Fruit fly (Drosophila melanogaster) whole organism, embryonic: ENCODE data around the gene kay.

Experiments
- Asciz ChIP-seq: fragments of 200-800 bp; sonication (Bioruptor generic); optimal IDR thresholded peaks from 2 replicates; lab custom pipeline; 2017; ENCODE audit warnings: missing biosample characterization, mild to moderate bottlenecking, missing genetic modification characterization, missing genetic modification reagents
- C15 ChIP-seq: fragments of 200-800 bp; sonication (Bioruptor generic); IDR thresholded peaks from 3 replicates; pipeline ENCODE4 v1.3.6; 2022; ENCODE audit warnings: missing biosample characterization, missing genetic modification characterization
- CG10321 ChIP-seq: fragments of 200-800 bp; sonication (Bioruptor generic); IDR thresholded peaks from 2 replicates; pipeline ENCODE4 v1.3.6; 2022; ENCODE audit warnings: missing biosample characterization, missing genetic modification characterization
- CG11247 ChIP-seq: fragments of 200-800 bp; sonication (Bioruptor generic); IDR thresholded peaks from 2 replicates; pipeline ENCODE4 v1.3.6; 2022; ENCODE audit warnings: missing biosample characterization, missing genetic modification characterization
- CG14441 ChIP-seq: fragments of 200-800 bp; sonication (Bioruptor generic); IDR thresholded peaks from 2 replicates; pipeline ENCODE4 v1.3.6; 2022; ENCODE audit warnings: missing biosample characterization, missing genetic modification characterization
- CG15696 ChIP-seq: fragments of 200-800 bp; sonication (Bioruptor generic); optimal IDR thresholded peaks from 2 replicates; lab custom pipeline; 2019; ENCODE audit warnings: missing biosample characterization, mild to moderate bottlenecking, missing genetic modification characterization, moderate library complexity
- CG17802 ChIP-seq: fragments of 200-800 bp; sonication (Bioruptor generic); optimal IDR thresholded peaks from 2 replicates; lab custom pipeline; 2018; ENCODE audit warnings: missing biosample characterization, mild to moderate bottlenecking, missing genetic modification characterization, moderate library complexity
- CG2120 ChIP-seq: fragments of 200-800 bp; sonication (Bioruptor generic); optimal IDR thresholded peaks from 3 replicates; lab custom pipeline; 2016; ENCODE audit warnings: missing biosample characterization, missing genetic modification characterization
- CG2678 ChIP-seq: fragments of 200-800 bp; sonication (Bioruptor generic); optimal IDR thresholded peaks from 3 replicates; lab custom pipeline; 2019; ENCODE audit warnings: missing biosample characterization, mild to moderate bottlenecking, missing genetic modification characterization, moderate library complexity
- CG3407 ChIP-seq: fragments of 200-800 bp; sonication (Bioruptor generic); optimal IDR thresholded peaks from 2 replicates; lab custom pipeline; 2018; ENCODE audit warnings: missing biosample characterization, mild to moderate bottlenecking, missing genetic modification characterization
- CG4282 ChIP-seq: fragments of 200-800 bp; sonication (Bioruptor generic); optimal IDR thresholded peaks from 2 replicates; lab custom pipeline; 2016; ENCODE audit warnings: missing biosample characterization, missing genetic modification characterization
- CG5180 ChIP-seq: fragments of 200-800 bp; sonication (Bioruptor generic); optimal IDR thresholded peaks from 3 replicates; lab custom pipeline; 2017; ENCODE audit warnings: missing biosample characterization, missing genetic modification characterization, mild to moderate bottlenecking, moderate library complexity, missing genetic modification reagents
- CG7271 ChIP-seq: fragments of 200-800 bp; sonication (Bioruptor generic); optimal IDR thresholded peaks from 2 replicates; lab custom pipeline; 2018; ENCODE audit warnings: missing biosample characterization, mild to moderate bottlenecking, missing genetic modification characterization, moderate library complexity
- CG7839 ChIP-seq: fragments of 200-800 bp; sonication (Bioruptor generic); optimal IDR thresholded peaks from 3 replicates; lab custom pipeline; 2018; ENCODE audit warnings: missing biosample characterization, mild to moderate bottlenecking, missing genetic modification characterization, moderate library complexity
- CG7928 ChIP-seq: fragments of 200-800 bp; sonication (Bioruptor generic); optimal IDR thresholded peaks from 2 replicates; lab custom pipeline; 2017; ENCODE audit warnings: missing biosample characterization, mild to moderate bottlenecking, missing genetic modification characterization
- CG8944 ChIP-seq: fragments of 200-800 bp; sonication (Bioruptor generic); optimal IDR thresholded peaks from 3 replicates; lab custom pipeline; 2016; ENCODE audit warnings: missing biosample characterization, missing genetic modification characterization
- D19B ChIP-seq: fragments of 200-800 bp; sonication (Bioruptor generic); optimal IDR thresholded peaks from 2 replicates; lab custom pipeline; 2017; ENCODE audit warnings: missing biosample characterization, mild to moderate bottlenecking, missing genetic modification characterization
- ERR ChIP-seq: fragments of 200-800 bp; sonication (Bioruptor generic); optimal IDR thresholded peaks from 2 replicates; lab custom pipeline; 2016; ENCODE audit warnings: missing biosample characterization, missing genetic modification characterization
- Fer2 ChIP-seq: fragments of 200-800 bp; sonication (Bioruptor generic); optimal IDR thresholded peaks from 2 replicates; lab custom pipeline; 2018; ENCODE audit warnings: missing biosample characterization, mild to moderate bottlenecking, missing genetic modification characterization, moderate library complexity
- H2.0 ChIP-seq: fragments of 200-800 bp; sonication (Bioruptor generic); IDR thresholded peaks from 2 replicates; pipeline ENCODE4 v1.3.6; 2022; ENCODE audit warnings: missing biosample characterization, missing genetic modification characterization
- Hey ChIP-seq: fragments of 200-800 bp; sonication (Bioruptor generic); optimal IDR thresholded peaks from 3 replicates; lab custom pipeline; 2018; ENCODE audit warnings: missing biosample characterization, mild to moderate bottlenecking, missing genetic modification characterization
- HmgZ ChIP-seq: fragments of 200-800 bp; sonication (Bioruptor generic); optimal IDR thresholded peaks from 2 replicates; lab custom pipeline; 2018; ENCODE audit warnings: missing biosample characterization, mild to moderate bottlenecking, missing genetic modification characterization
- Hsf ChIP-seq: fragments of 200-800 bp; sonication (Bioruptor generic); optimal IDR thresholded peaks from 3 replicates; lab custom pipeline; 2016; ENCODE audit warnings: missing biosample characterization, missing genetic modification characterization
- MTF-1 ChIP-seq: fragments of 200-800 bp; sonication (Bioruptor generic); optimal IDR thresholded peaks from 2 replicates; lab custom pipeline; 2018; ENCODE audit warnings: missing biosample characterization, mild to moderate bottlenecking, missing genetic modification characterization, borderline replicate concordance
- Opbp ChIP-seq: fragments of 200-800 bp; sonication (Bioruptor generic); IDR thresholded peaks from 3 replicates; pipeline ENCODE4 v1.3.6; 2022; ENCODE audit warnings: missing biosample characterization, missing genetic modification characterization; ENCODE audit not compliant: partially characterized antibody
- Rx ChIP-seq: fragments of 200-800 bp; sonication (Bioruptor generic); IDR thresholded peaks from 2 replicates; pipeline ENCODE4 v1.3.6; 2022; ENCODE audit warnings: missing biosample characterization, missing genetic modification characterization
- Sox102F ChIP-seq: fragments of 200-800 bp; sonication (Bioruptor generic); optimal IDR thresholded peaks from 2 replicates; lab custom pipeline; 2018; ENCODE audit warnings: missing biosample characterization, mild to moderate bottlenecking, missing genetic modification characterization, moderate library complexity
- Stat92E ChIP-seq, 3 experiments: fragments of >200 bp in 2 of 3; fragments of 200-800 bp in 1 of 3; sonication (Bioruptor generic) in 1 of 3; optimal IDR thresholded peaks; 2 replicates each; lab custom pipeline; 2017 to 2019; ENCODE audit warnings: missing biosample characterization in 3 of 3, missing genetic modification characterization in 3 of 3, mild to moderate bottlenecking in 1 of 3, moderate library complexity in 1 of 3
- TFAM ChIP-seq: fragments of 200-800 bp; sonication (Bioruptor generic); optimal IDR thresholded peaks from 2 replicates; lab custom pipeline; 2017; ENCODE audit warnings: missing biosample characterization, missing genetic modification characterization, inconsistent platforms
- Tbp ChIP-seq: fragments of >200 bp; optimal IDR thresholded peaks from 2 replicates; lab custom pipeline; 2018; ENCODE audit warnings: missing biosample characterization, missing genetic modification characterization
- Usf ChIP-seq: fragments of 200-800 bp; sonication (Bioruptor generic); optimal IDR thresholded peaks from 2 replicates; lab custom pipeline; 2017; ENCODE audit warnings: missing genotype, missing biosample characterization, missing genetic modification characterization
- ase ChIP-seq: fragments of 200-800 bp; sonication (Bioruptor generic); IDR thresholded peaks from 3 replicates; pipeline ENCODE4 v1.3.6; 2022; ENCODE audit warnings: missing biosample characterization, missing genetic modification characterization
- dimm ChIP-seq: fragments of 200-800 bp; sonication (Bioruptor generic); IDR thresholded peaks from 2 replicates; pipeline ENCODE4 v1.3.6; 2022; ENCODE audit warnings: missing biosample characterization, missing genetic modification characterization
- ftz-f1 ChIP-seq: fragments of 200-800 bp; sonication (Bioruptor generic); optimal IDR thresholded peaks from 2 replicates; lab custom pipeline; 2016; ENCODE audit warnings: missing biosample characterization, missing genetic modification characterization
- grau ChIP-seq: fragments of 200-800 bp; optimal IDR thresholded peaks from 3 replicates; lab custom pipeline; 2019; ENCODE audit warnings: missing biosample characterization, mild to moderate bottlenecking, missing genetic modification characterization, moderate library complexity
- ind ChIP-seq: fragments of 200-800 bp; sonication (Bioruptor generic); optimal IDR thresholded peaks from 3 replicates; lab custom pipeline; 2016; ENCODE audit warnings: missing biosample characterization, missing genetic modification characterization
- insv ChIP-seq, 2 experiments: fragments of 200-800 bp; sonication (Bioruptor generic); optimal IDR thresholded peaks; 3 replicates each; lab custom pipeline; 2016 to 2018; ENCODE audit warnings: missing biosample characterization in 2 of 2, missing genetic modification characterization in 2 of 2
- kni ChIP-seq: fragments of 200-800 bp; sonication (Bioruptor generic); optimal IDR thresholded peaks from 3 replicates; lab custom pipeline; 2017; ENCODE audit warnings: mild to moderate bottlenecking, missing biosample characterization, missing genetic modification reagents, missing genetic modification characterization
- lab ChIP-seq: fragments of 200-800 bp; sonication (Bioruptor generic); optimal IDR thresholded peaks from 3 replicates; lab custom pipeline; 2017; ENCODE audit warnings: missing biosample characterization, missing genetic modification characterization, mild to moderate bottlenecking, moderate library complexity, missing genetic modification reagents
- nmo ChIP-seq: fragments of 200-800 bp; sonication (Bioruptor generic); optimal IDR thresholded peaks from 2 replicates; lab custom pipeline; 2018; ENCODE audit warnings: missing biosample characterization, mild to moderate bottlenecking, missing genetic modification characterization, moderate library complexity
- odd ChIP-seq: fragments of 200-800 bp; sonication (Bioruptor generic); optimal IDR thresholded peaks from 2 replicates; lab custom pipeline; 2017; ENCODE audit warnings: missing biosample characterization, mild to moderate bottlenecking, missing genetic modification characterization
- otp ChIP-seq: fragments of 200-800 bp; sonication (Bioruptor generic); IDR thresholded peaks from 3 replicates; pipeline ENCODE4, ENCODE4 v1.3.6; 2022; ENCODE audit warnings: missing biosample characterization, missing genetic modification characterization
- pfk ChIP-seq: fragments of 200-800 bp; sonication (Bioruptor generic); optimal IDR thresholded peaks from 2 replicates; lab custom pipeline; 2018; ENCODE audit warnings: missing biosample characterization, mild to moderate bottlenecking, missing genetic modification characterization, moderate library complexity
- pho ChIP-seq: fragments of 200-800 bp; sonication (Bioruptor generic); optimal IDR thresholded peaks from 2 replicates; lab custom pipeline; 2016; ENCODE audit warnings: missing biosample characterization, missing genetic modification characterization
- sc ChIP-seq, 3 experiments: fragments of >200 bp in 2 of 3; fragments of 200-800 bp in 1 of 3; sonication (Bioruptor generic) in 1 of 3; optimal IDR thresholded peaks; 2 replicates in 2 of 3; 3 replicates in 1 of 3; lab custom pipeline; 2017; ENCODE audit warnings: mild to moderate bottlenecking in 1 of 3, missing biosample characterization in 1 of 3, missing genetic modification characterization in 1 of 3, missing genetic modification reagents in 1 of 3
- scrt ChIP-seq: fragments of 200-800 bp; sonication (Bioruptor generic); optimal IDR thresholded peaks from 2 replicates; lab custom pipeline; 2018; ENCODE audit warnings: missing biosample characterization, mild to moderate bottlenecking, missing genetic modification characterization, moderate library complexity
- sim ChIP-seq: fragments of 200-800 bp; sonication (Bioruptor generic); IDR thresholded peaks from 2 replicates; pipeline ENCODE4 v1.3.6; 2022; ENCODE audit warnings: missing biosample characterization, missing genetic modification characterization
- vnd ChIP-seq: fragments of 200-800 bp; sonication (Bioruptor generic); IDR thresholded peaks from 3 replicates; pipeline ENCODE4 v1.3.6; 2022; ENCODE audit warnings: missing biosample characterization, missing genetic modification characterization; ENCODE audit not compliant: partially characterized antibody
- yki ChIP-seq: fragments of >200 bp; optimal IDR thresholded peaks from 3 replicates; lab custom pipeline; 2018
- zen ChIP-seq: fragments of 200-800 bp; sonication (Bioruptor generic); optimal IDR thresholded peaks from 3 replicates; lab custom pipeline; 2018; ENCODE audit warnings: missing biosample characterization, mild to moderate bottlenecking, missing genetic modification characterization, moderate library complexity

Gene kay

dm6 chr3R:29763154-29763553, 2.6 kb upstream of the kay start (continued):
- TF ChIP-seq Opbp (GFP tag; lab: Robert Waterston, UW): no peak
- no peak for TF ChIP-seq dimm
- TF ChIP-seq pho: no peak
- no peak for TF ChIP-seq CG5180
- no peak for TF ChIP-seq kni (GFP tag; lab: Kevin White, UChicago)
- no peak for TF ChIP-seq Fer2 (tag; lab: Kevin White, UChicago)
- TF ChIP-seq CG3407 (GFP tag; lab: Kevin White, UChicago): no peak
- TF ChIP-seq pfk: no peak
- peak; percentile 54 for TF ChIP-seq Sox102F (GFP tag; lab: Kevin White, UChicago)
- no peak for TF ChIP-seq scrt (GFP tag; lab: Kevin White, UChicago)
- TF ChIP-seq CG2678 (tag; lab: Kevin White, UChicago): peak; percentile 25
- no peak for TF ChIP-seq sc (optimal IDR thresholded peaks at IDR 0.05; lab: Kevin White, UChicago)
- peak; percentile 2 for TF ChIP-seq sc (GFP tag; optimal IDR thresholded peaks at IDR 0.05; lab: Kevin White, UChicago)
- no peak for TF ChIP-seq HmgZ
- TF ChIP-seq CG7839: peak; percentile 35
- no peak for TF ChIP-seq CG7271
- TF ChIP-seq Asciz: no peak
- no peak for TF ChIP-seq TFAM (GFP tag; lab: Kevin White, UChicago)
- TF ChIP-seq ERR: no peak
- TF ChIP-seq CG17802 (tag; lab: Kevin White, UChicago): no peak
- TF ChIP-seq CG4282 (GFP tag; lab: Kevin White, UChicago): no peak
- 0 out of 2 replicates have a peak, but pooled peaks have one; percentile 21 for TF ChIP-seq CG14441 (GFP tag; lab: Robert Waterston, UW)
- 0 out of 2 replicates have a peak, but pooled peaks have one; percentile 30 for TF ChIP-seq CG11247 (GFP tag; lab: Robert Waterston, UW)
- TF ChIP-seq CG10321 (GFP tag; lab: Robert Waterston, UW): no peak
- TF ChIP-seq sim (GFP tag; lab: Robert Waterston, UW): no peak
- no peak for TF ChIP-seq yki (lab: Kevin White, UChicago)
- TF ChIP-seq MTF-1 (GFP tag; lab: Kevin White, UChicago): no peak
- no peak for TF ChIP-seq Hey
- TF ChIP-seq Tbp (GFP tag; lab: Kevin White, UChicago): no peak
- no peak for TF ChIP-seq CG15696 (tag; lab: Kevin White, UChicago)
- TF ChIP-seq vnd (GFP tag; lab: Robert Waterston, UW): no peak
- TF ChIP-seq ftz-f1 (GFP tag; lab: Kevin White, UChicago): no peak
- peak; percentile 51 for TF ChIP-seq ind
- no peak for TF ChIP-seq D19B (GFP tag; lab: Kevin White, UChicago)
- TF ChIP-seq CG2120 (GFP tag; lab: Kevin White, UChicago): peak; percentile 2
- no peak for TF ChIP-seq Rx (GFP tag; lab: Robert Waterston, UW)
- no peak for TF ChIP-seq ase (GFP tag; lab: Robert Waterston, UW)
- TF ChIP-seq Hsf (GFP tag; lab: Kevin White, UChicago): peak; percentile 32
- TF ChIP-seq C15 (GFP tag; lab: Robert Waterston, UW): 0 out of 3 replicates have a peak, but pooled peaks have one; percentile 40
- no peak for TF ChIP-seq odd (GFP tag; lab: Kevin White, UChicago)
- peak; percentile 13 for TF ChIP-seq nmo (GFP tag; lab: Kevin White, UChicago)
- TF ChIP-seq zen: peak; percentile 20
- TF ChIP-seq Usf (GFP tag; lab: Kevin White, UChicago): no peak
- TF ChIP-seq CG8944 (GFP tag; lab: Kevin White, UChicago): peak; percentile 24
- no peak for TF ChIP-seq insv (GFP tag; optimal IDR thresholded peaks at IDR 0.05; lab: Kevin White, UChicago)
- TF ChIP-seq lab (GFP tag; lab: Kevin White, UChicago): peak; percentile 9
- TF ChIP-seq grau (tag; lab: Kevin White, UChicago): peak; percentile 34
- no peak; the same call in 2 of the 3 replicates for TF ChIP-seq otp (GFP tag; lab: Robert Waterston, UW)
- peak; percentile 26; the same call in 1 of the 2 replicates for TF ChIP-seq H2.0
- TF ChIP-seq CG7928 (GFP tag; lab: Kevin White, UChicago): no peak
- no peak for TF ChIP-seq Stat92E (GFP tag; optimal IDR thresholded peaks at IDR 0.05; lab: Kevin White, UChicago)
